Worm (Caenorhabditis elegans): Measurements from ENCODE around the gene srw-130.

srw-130 gene

DNA sequence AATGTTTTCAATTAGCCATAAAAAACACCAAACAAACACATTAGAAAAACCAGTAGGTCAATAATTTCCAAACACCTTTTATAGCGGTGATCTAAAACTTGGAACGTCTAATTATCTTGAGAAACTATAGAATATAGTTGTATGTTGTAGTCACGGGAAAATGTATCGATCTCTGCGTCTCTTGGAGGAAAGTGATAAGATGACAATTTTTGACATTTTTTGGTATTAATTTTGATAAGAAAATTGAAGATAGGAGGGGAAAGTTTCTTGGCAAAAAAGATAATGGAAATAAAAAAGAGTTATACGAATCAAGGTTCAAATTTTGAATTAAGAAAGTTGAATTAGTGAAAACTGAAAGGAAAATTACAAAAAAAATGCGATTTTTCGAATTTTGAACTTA is 43.0 kb downstream of the srw-130 start:
- TF ChIP-seq dpl-1 (GFP tag; optimal IDR thresholded peaks at IDR 0.05) (peak in 1 of 3 experiments; percentile 17), tbx-2 (tag; optimal IDR thresholded peaks at IDR 0.05) (no peak), F16B12.6 (tag; optimal IDR thresholded peaks at IDR 0.05) (no peak), unc-62 (GFP tag; optimal IDR thresholded peaks at IDR 0.05) (no peak), nhr-85 (tag) (peak; percentile 74), elt-2 (tag; optimal IDR thresholded peaks at IDR 0.05) (peak; percentile 91), unc-86 (tag; optimal IDR thresholded peaks at IDR 0.05) (no peak), pqm-1 (tag; optimal IDR thresholded peaks at IDR 0.05) (peak; percentile 47), nhr-237 (tag; optimal IDR thresholded peaks at IDR 0.05) (no peak), ets-5 (GFP tag; IDR thresholded peaks at IDR 0.05) (no peak), zip-4 (GFP tag; optimal IDR thresholded peaks at IDR 0.05) (no peak), ztf-4 (tag; optimal IDR thresholded peaks at IDR 0.05) (no peak), skn-1 (tag; optimal IDR thresholded peaks at IDR 0.05) (peak; percentile 40), lin-13 (GFP tag; optimal IDR thresholded peaks at IDR 0.05) (no peak), nhr-90 (tag; optimal IDR thresholded peaks at IDR 0.05; ENCODE audit: poor library complexity) (peak; percentile 28), lir-3 (tag; optimal IDR thresholded peaks at IDR 0.05; ENCODE audit: poor library complexity) (no peak), ama-1 (optimal IDR thresholded peaks at IDR 0.05) (no peak), elt-3 (tag; optimal IDR thresholded peaks at IDR 0.05) (peak in 4 of 6 experiments; percentile 7 to 79 (median 54)), vab-15 (tag; optimal IDR thresholded peaks at IDR 0.05) (no peak), mef-2 (tag; optimal IDR thresholded peaks at IDR 0.05) (no peak), tlp-1 (tag; optimal IDR thresholded peaks at IDR 0.05) (peak; percentile 48), mep-1 (tag; optimal IDR thresholded peaks at IDR 0.05) (peak; percentile 0), ceh-90 (tag; optimal IDR thresholded peaks at IDR 0.05) (no peak), sup-37 (GFP tag; optimal IDR thresholded peaks at IDR 0.05) (no peak), lin-35 (GFP tag; optimal IDR thresholded peaks at IDR 0.05) (peak in 1 of 2 experiments; percentile 28), nhr-20 (tag; optimal IDR thresholded peaks at IDR 0.05) (peak; percentile 84), egl-27 (tag; optimal IDR thresholded peaks at IDR 0.05) (no peak), snpc-4 (tag; optimal IDR thresholded peaks at IDR 0.05) (no peak), rnt-1 (tag; optimal IDR thresholded peaks at IDR 0.05) (no peak), blmp-1 (tag; optimal IDR thresholded peaks at IDR 0.05) (peak; percentile 86)

DNA sequence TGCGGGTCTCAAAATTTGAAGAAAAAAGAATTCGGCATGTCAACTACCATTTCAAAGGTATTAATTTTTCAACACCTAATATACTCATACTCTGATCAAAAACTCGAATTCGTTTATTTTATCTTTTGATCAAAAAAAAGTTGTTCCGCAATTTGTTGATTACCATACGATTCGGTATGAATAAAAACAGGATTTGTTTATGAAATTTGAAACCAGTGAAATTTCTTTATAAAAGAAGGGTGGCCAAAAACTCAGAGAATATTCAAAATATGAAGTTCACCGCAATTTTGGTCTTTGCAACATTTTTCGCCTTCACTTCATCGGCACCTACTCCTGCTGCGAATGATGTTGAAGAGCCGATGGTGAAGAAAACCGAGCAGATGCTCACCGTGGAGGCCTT is 46.7 kb downstream of the srw-130 start, which contains the start of the genes C07G3.8 and C07G3.10:
Gene C07G3.8 (minus strand): TSS at position 101 of the 400 bp plus-strand sequence.
Gene C07G3.10 (plus strand): TSS at position 270 of the 400 bp plus-strand sequence.
- TF ChIP-seq unc-130 (tag; optimal IDR thresholded peaks at IDR 0.05) (no peak), C34B4.2 (tag; optimal IDR thresholded peaks at IDR 0.05) (no peak), vab-15 (tag; optimal IDR thresholded peaks at IDR 0.05) (no peak), ceh-90 (tag; optimal IDR thresholded peaks at IDR 0.05) (no peak)

Data from whole organism, L1 larva.